Worm (Caenorhabditis elegans) whole organism, young adult: ENCODE results near the gene mboa-2.

Source experiments
- F52B5.7 ChIP-seq: sonication (generic microtip); optimal IDR thresholded peaks from 2 replicates; lab custom pipeline; 2016; ENCODE audit warnings: mild to moderate bottlenecking, missing genetic modification characterization, missing compliant biosample characterization
- F55B11.4 ChIP-seq: sonication (generic microtip); optimal IDR thresholded peaks from 2 replicates; lab custom pipeline; 2016; ENCODE audit warnings: missing compliant biosample characterization, missing genetic modification characterization, borderline replicate concordance; ENCODE audit not compliant: insufficient read depth
- Y53G8AR.9 ChIP-seq: fragments of 200-800 bp; sonication (Bioruptor generic); conservative IDR thresholded peaks from 2 replicates; pipeline ENCODE4 v1.3.6; 2022; ENCODE audit warnings: missing genetic modification reagents, missing genetic modification characterization, missing compliant biosample characterization
- cebp-2 ChIP-seq: fragments of 200-800 bp; sonication (Bioruptor generic); IDR thresholded peaks from 2 replicates; pipeline ENCODE4 v1.3.6; 2022; ENCODE audit warnings: missing genetic modification characterization, missing compliant biosample characterization
- egl-44 ChIP-seq: fragments of 200-800 bp; sonication (Bioruptor generic); IDR thresholded peaks from 2 replicates; pipeline ENCODE4 v1.3.6; 2022; ENCODE audit warnings: missing genetic modification reagents, missing genetic modification characterization, missing compliant biosample characterization
- ets-4 ChIP-seq: fragments of 200-800 bp; sonication (Bioruptor generic); optimal IDR thresholded peaks from 2 replicates; lab custom pipeline; 2018; ENCODE audit warnings: mild to moderate bottlenecking, missing genetic modification characterization, missing compliant biosample characterization
- hsf-1 ChIP-seq: fragments of 200-800 bp; sonication (Bioruptor generic); IDR thresholded peaks from 2 replicates; pipeline ENCODE4 v1.3.6; 2022; ENCODE audit warnings: missing genetic modification reagents, missing genetic modification characterization, missing compliant biosample characterization
- lin-26 ChIP-seq: fragments of 200-800 bp; sonication (Bioruptor generic); IDR thresholded peaks from 2 replicates; pipeline ENCODE4 v1.3.6; 2022; ENCODE audit warnings: missing genetic modification reagents, missing genetic modification characterization, missing compliant biosample characterization
- lsl-1 ChIP-seq: fragments of 200-800 bp; sonication (Bioruptor generic); optimal IDR thresholded peaks from 2 replicates; lab custom pipeline; 2018; ENCODE audit warnings: mild to moderate bottlenecking, missing genetic modification characterization, moderate library complexity, missing compliant biosample characterization
- nfya-2 ChIP-seq: fragments of 200-800 bp; sonication (Bioruptor generic); IDR thresholded peaks from 2 replicates; pipeline ENCODE4 v1.3.6; 2022; ENCODE audit warnings: missing genetic modification reagents, missing genetic modification characterization, missing compliant biosample characterization
- rec-8 ChIP-seq, 2 experiments: sonication (generic microtip); optimal IDR thresholded peaks; 2 replicates each; lab custom pipeline; 2016; ENCODE audit warnings: mild to moderate bottlenecking in 2 of 2, missing genetic modification characterization in 2 of 2, missing genetic modification reagents in 2 of 2, missing genotype in 2 of 2, missing biosample characterization in 1 of 2, missing compliant biosample characterization in 1 of 2, moderate library complexity in 1 of 2
- repo-1 ChIP-seq: sonication (generic microtip); optimal IDR thresholded peaks from 2 replicates; lab custom pipeline; 2017; ENCODE audit warnings: mild to moderate bottlenecking, missing genetic modification characterization, missing compliant biosample characterization

DNA sequence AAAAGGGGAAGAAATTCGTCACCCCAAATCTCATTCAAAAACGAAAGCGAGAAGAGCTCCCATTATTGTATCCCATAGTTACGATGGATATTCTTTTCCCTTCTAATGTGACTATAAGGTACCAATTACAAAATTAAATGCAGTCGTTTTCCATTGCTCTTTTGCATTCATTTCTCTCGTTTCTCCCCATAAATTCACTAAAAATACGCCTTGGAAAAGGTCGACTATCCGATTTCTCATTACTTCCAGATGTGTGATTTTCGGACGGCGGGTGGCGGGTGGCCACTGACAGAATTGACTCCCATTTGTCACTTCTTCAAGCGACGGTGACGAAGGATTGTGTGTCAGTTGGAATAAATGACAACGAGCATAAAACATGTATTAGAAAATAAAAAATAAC is 11.2 kb upstream of the mboa-2 start:
- TF ChIP-seq rec-8 (tag; optimal IDR thresholded peaks at IDR 0.05; lab: Kevin White, UChicago) = no peak
- no peak for TF ChIP-seq hsf-1
- TF ChIP-seq lsl-1 (GFP tag; lab: Kevin White, UChicago) = no peak
- TF ChIP-seq egl-44 (GFP tag; lab: Robert Waterston, UW) = no peak
- TF ChIP-seq repo-1 (tag; lab: Kevin White, UChicago) = no peak
- no peak for TF ChIP-seq cebp-2 (GFP tag; lab: Robert Waterston, UW)
- no peak for TF ChIP-seq ets-4 (GFP tag; lab: Kevin White, UChicago)
- no peak for TF ChIP-seq nfya-2 (GFP tag; lab: Robert Waterston, UW)
- no peak for TF ChIP-seq lin-26 (GFP tag; lab: Robert Waterston, UW)
- TF ChIP-seq F55B11.4 (tag; lab: Kevin White, UChicago) = no peak
- no peak for TF ChIP-seq Y53G8AR.9
- no peak for TF ChIP-seq F52B5.7 (tag; lab: Kevin White, UChicago)
